Worm (Caenorhabditis elegans): ENCODE measurements around the gene comt-3.

DNA sequence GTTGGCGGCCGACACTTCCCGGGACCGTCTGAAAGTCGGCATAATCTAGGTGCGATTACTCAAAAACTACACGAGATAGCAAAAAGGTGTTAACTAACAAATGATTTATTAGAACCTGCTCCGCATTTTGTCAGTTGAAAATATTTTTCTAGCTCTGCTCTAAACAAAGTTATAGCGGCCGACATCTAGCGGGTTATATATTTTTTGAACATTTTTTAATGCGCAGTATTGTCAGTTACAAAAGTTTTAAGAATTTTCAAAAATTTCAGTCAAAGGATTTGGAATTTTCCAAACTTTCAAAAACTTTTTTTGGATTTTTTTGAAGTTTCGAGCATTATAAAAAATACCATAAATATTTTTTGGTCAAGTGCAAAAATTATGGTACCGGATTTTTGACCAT lies 23.9 kb downstream of the comt-3 start:
- TF ChIP-seq hif-1 (tag; optimal IDR thresholded peaks at IDR 0.05) (no peak), hlh-11 (tag; optimal IDR thresholded peaks at IDR 0.05) (no peak), snpc-4 (tag; optimal IDR thresholded peaks at IDR 0.05) (no peak), ztf-11 (tag; optimal IDR thresholded peaks at IDR 0.05) (no peak)
